Worm (Caenorhabditis elegans) whole organism, late embryonic: Measurements from ENCODE around the gene Y54G2A.45.

Experiments used
- C38D4.7 ChIP-seq: fragments of 200-800 bp; sonication (Bioruptor generic); optimal IDR thresholded peaks from 2 replicates; lab custom pipeline; 2018; ENCODE audit warnings: mild to moderate bottlenecking, missing genetic modification characterization, moderate library complexity, missing compliant biosample characterization
- F13H6.1 ChIP-seq: sonication (generic microtip); optimal IDR thresholded peaks from 2 replicates; lab custom pipeline; 2016; ENCODE audit warnings: missing genetic modification characterization, missing compliant biosample characterization
- K09A11.1 ChIP-seq: sonication (generic microtip); optimal IDR thresholded peaks from 2 replicates; lab custom pipeline; 2017; ENCODE audit warnings: antibody characterized with exemption, mild to moderate bottlenecking, missing genetic modification characterization, missing compliant biosample characterization; ENCODE audit not compliant: insufficient read depth
- Y22D7AL.16 ChIP-seq: sonication (generic microtip); optimal IDR thresholded peaks from 2 replicates; lab custom pipeline; 2016; ENCODE audit warnings: missing genetic modification characterization, missing compliant biosample characterization
- ahr-1 ChIP-seq: sonication (generic microtip); optimal IDR thresholded peaks from 2 replicates; lab custom pipeline; 2016; ENCODE audit warnings: missing genetic modification characterization, missing compliant biosample characterization
- ama-1 ChIP-seq: fragments of 150-350 bp; optimal IDR thresholded peaks from 2 replicates; lab custom pipeline; 2014
- ceh-14 ChIP-seq: sonication (generic microtip); optimal IDR thresholded peaks from 2 replicates; lab custom pipeline; 2016; ENCODE audit warnings: missing genotype, missing genetic modification characterization, missing compliant biosample characterization
- ceh-18 ChIP-seq: sonication (generic microtip); optimal IDR thresholded peaks from 2 replicates; lab custom pipeline; 2016; ENCODE audit warnings: missing genetic modification characterization, missing compliant biosample characterization
- ceh-19 ChIP-seq: fragments of 200-800 bp; sonication (Bioruptor generic); optimal IDR thresholded peaks from 2 replicates; lab custom pipeline; 2018; ENCODE audit warnings: mild to moderate bottlenecking, missing genetic modification characterization, missing compliant biosample characterization
- ceh-2 ChIP-seq: sonication (generic microtip); optimal IDR thresholded peaks from 2 replicates; lab custom pipeline; 2016; ENCODE audit warnings: missing genotype, missing genetic modification characterization, missing compliant biosample characterization
- ceh-30 ChIP-seq: fragments of 150-350 bp; optimal IDR thresholded peaks from 2 replicates; lab custom pipeline; 2014; ENCODE audit warnings: missing biosample characterization, missing genetic modification characterization
- ceh-31 ChIP-seq: sonication (generic microtip); optimal IDR thresholded peaks from 2 replicates; lab custom pipeline; 2016; ENCODE audit warnings: missing genetic modification characterization, missing compliant biosample characterization
- ceh-34 ChIP-seq: sonication (generic microtip); optimal IDR thresholded peaks from 2 replicates; lab custom pipeline; 2016; ENCODE audit warnings: mild to moderate bottlenecking, missing genetic modification characterization, missing compliant biosample characterization
- ceh-48 ChIP-seq: sonication (generic microtip); optimal IDR thresholded peaks from 2 replicates; lab custom pipeline; 2016; ENCODE audit warnings: missing genetic modification characterization, inconsistent platforms, missing compliant biosample characterization
- ceh-6 ChIP-seq: fragments of 200-800 bp; sonication (Bioruptor generic); optimal IDR thresholded peaks from 2 replicates; lab custom pipeline; 2018; ENCODE audit warnings: mild to moderate bottlenecking, missing genetic modification characterization, missing compliant biosample characterization
- ceh-9 ChIP-seq: sonication (generic microtip); optimal IDR thresholded peaks from 2 replicates; lab custom pipeline; 2016; ENCODE audit warnings: mild to moderate bottlenecking, missing genetic modification characterization, inconsistent platforms, missing compliant biosample characterization
- che-1 ChIP-seq: sonication (generic microtip); optimal IDR thresholded peaks from 2 replicates; lab custom pipeline; 2016; ENCODE audit warnings: mild to moderate bottlenecking, missing genetic modification characterization, missing compliant biosample characterization
- dmd-4 ChIP-seq: sonication (generic microtip); optimal IDR thresholded peaks from 2 replicates; lab custom pipeline; 2016; ENCODE audit warnings: borderline replicate concordance, missing genetic modification characterization, missing compliant biosample characterization
- dve-1 ChIP-seq: sonication (generic microtip); optimal IDR thresholded peaks from 2 replicates; lab custom pipeline; 2017; ENCODE audit warnings: antibody characterized with exemption, mild to moderate bottlenecking, missing genetic modification characterization, missing compliant biosample characterization
- ets-4 ChIP-seq: sonication (generic microtip); optimal IDR thresholded peaks from 2 replicates; lab custom pipeline; 2016; ENCODE audit warnings: missing genetic modification characterization, missing compliant biosample characterization
- fax-1 ChIP-seq: sonication (generic microtip); optimal IDR thresholded peaks from 2 replicates; lab custom pipeline; 2016; ENCODE audit warnings: missing genotype, missing genetic modification characterization, missing compliant biosample characterization
- fkh-6 ChIP-seq: sonication (generic microtip); optimal IDR thresholded peaks from 2 replicates; lab custom pipeline; 2016; ENCODE audit warnings: missing genetic modification characterization, missing compliant biosample characterization
- gmeb-2 ChIP-seq: sonication (generic microtip); optimal IDR thresholded peaks from 2 replicates; lab custom pipeline; 2016; ENCODE audit warnings: missing genetic modification characterization, inconsistent platforms, missing compliant biosample characterization
- hlh-13 ChIP-seq: fragments of 200-800 bp; sonication (Bioruptor generic); optimal IDR thresholded peaks from 2 replicates; lab custom pipeline; 2018; ENCODE audit warnings: mild to moderate bottlenecking, missing genetic modification characterization, missing compliant biosample characterization
- hlh-30 ChIP-seq: sonication (generic microtip); optimal IDR thresholded peaks from 2 replicates; lab custom pipeline; 2017; ENCODE audit warnings: antibody characterized with exemption, missing genetic modification characterization, missing compliant biosample characterization; ENCODE audit not compliant: insufficient read depth
- hlh-8 ChIP-seq: sonication (generic microtip); optimal IDR thresholded peaks from 2 replicates; lab custom pipeline; 2016; ENCODE audit warnings: missing genotype, missing genetic modification characterization, missing compliant biosample characterization
- lim-6 ChIP-seq: sonication (generic microtip); optimal IDR thresholded peaks from 2 replicates; lab custom pipeline; 2016; ENCODE audit warnings: missing genetic modification characterization, missing compliant biosample characterization
- lin-11 ChIP-seq: fragments of 200-800 bp; sonication (Bioruptor generic); optimal IDR thresholded peaks from 2 replicates; lab custom pipeline; 2018; ENCODE audit warnings: mild to moderate bottlenecking, missing genetic modification characterization, missing compliant biosample characterization
- madf-2 ChIP-seq: sonication (generic microtip); optimal IDR thresholded peaks from 2 replicates; lab custom pipeline; 2017; ENCODE audit warnings: missing genetic modification characterization, missing compliant biosample characterization
- mec-3 ChIP-seq: sonication (generic microtip); optimal IDR thresholded peaks from 2 replicates; lab custom pipeline; 2016; ENCODE audit warnings: borderline replicate concordance, missing genetic modification characterization, missing compliant biosample characterization
- nfya-1 ChIP-seq: sonication (generic microtip); optimal IDR thresholded peaks from 2 replicates; lab custom pipeline; 2017; ENCODE audit warnings: missing genetic modification characterization, mild to moderate bottlenecking, missing compliant biosample characterization, antibody characterized with exemption, moderate library complexity
- npax-4 ChIP-seq: sonication (generic microtip); optimal IDR thresholded peaks from 2 replicates; lab custom pipeline; 2016; ENCODE audit warnings: missing genetic modification characterization, missing compliant biosample characterization
- odd-2 ChIP-seq: sonication (generic microtip); optimal IDR thresholded peaks from 2 replicates; lab custom pipeline; 2017; ENCODE audit warnings: antibody characterized with exemption, mild to moderate bottlenecking, missing genetic modification characterization, missing compliant biosample characterization
- pag-3 ChIP-seq: sonication (generic microtip); optimal IDR thresholded peaks from 2 replicates; lab custom pipeline; 2016; ENCODE audit warnings: missing compliant biosample characterization, missing genetic modification characterization, borderline replicate concordance
- pat-9 ChIP-seq: fragments of 200-800 bp; sonication (Bioruptor generic); optimal IDR thresholded peaks from 2 replicates; lab custom pipeline; 2018; ENCODE audit warnings: mild to moderate bottlenecking, missing genetic modification characterization, moderate library complexity, missing compliant biosample characterization
- pax-1 ChIP-seq: fragments of 150-350 bp; optimal IDR thresholded peaks from 2 replicates; lab custom pipeline; 2014; ENCODE audit warnings: missing biosample characterization, missing genetic modification characterization
- pha-2 ChIP-seq: sonication (generic microtip); optimal IDR thresholded peaks from 2 replicates; lab custom pipeline; 2017; ENCODE audit warnings: mild to moderate bottlenecking, missing genetic modification characterization, missing compliant biosample characterization
- pqm-1 ChIP-seq: sonication (generic microtip); optimal IDR thresholded peaks from 2 replicates; lab custom pipeline; 2016; ENCODE audit warnings: missing genetic modification characterization, missing compliant biosample characterization
- pros-1 ChIP-seq: fragments of 150-350 bp; optimal IDR thresholded peaks from 2 replicates; lab custom pipeline; 2014; ENCODE audit warnings: missing biosample characterization, missing genetic modification reagents, missing genetic modification characterization
- ref-2 ChIP-seq: sonication (generic microtip); optimal IDR thresholded peaks from 2 replicates; lab custom pipeline; 2016; ENCODE audit warnings: missing genetic modification characterization, missing compliant biosample characterization
- rnt-1 ChIP-seq: sonication (generic microtip); optimal IDR thresholded peaks from 2 replicates; lab custom pipeline; 2016; ENCODE audit warnings: missing genetic modification characterization, missing compliant biosample characterization
- sox-4 ChIP-seq: sonication (generic microtip); optimal IDR thresholded peaks from 2 replicates; lab custom pipeline; 2017; ENCODE audit warnings: mild to moderate bottlenecking, missing genetic modification characterization, inconsistent platforms, missing compliant biosample characterization
- tbx-2 ChIP-seq: sonication (generic microtip); optimal IDR thresholded peaks from 2 replicates; lab custom pipeline; 2016; ENCODE audit warnings: missing genetic modification characterization, missing compliant biosample characterization
- tbx-7 ChIP-seq: sonication (generic microtip); optimal IDR thresholded peaks from 2 replicates; lab custom pipeline; 2016; ENCODE audit warnings: missing genotype, missing genetic modification characterization, missing compliant biosample characterization
- ttx-3 ChIP-seq: sonication (generic microtip); optimal IDR thresholded peaks from 2 replicates; lab custom pipeline; 2016; ENCODE audit warnings: missing genetic modification reagents, missing genetic modification characterization, missing compliant biosample characterization
- unc-42 ChIP-seq: sonication (generic microtip); optimal IDR thresholded peaks from 2 replicates; lab custom pipeline; 2016; ENCODE audit warnings: missing genotype, missing genetic modification characterization, missing compliant biosample characterization
- unc-55 ChIP-seq: sonication (generic microtip); optimal IDR thresholded peaks from 2 replicates; lab custom pipeline; 2017; ENCODE audit warnings: missing biosample characterization, missing genetic modification reagents, missing genetic modification characterization
- ztf-16 ChIP-seq: sonication (generic microtip); optimal IDR thresholded peaks from 2 replicates; lab custom pipeline; 2017; ENCODE audit warnings: missing genetic modification characterization, missing compliant biosample characterization

Gene Y54G2A.45

DNA sequence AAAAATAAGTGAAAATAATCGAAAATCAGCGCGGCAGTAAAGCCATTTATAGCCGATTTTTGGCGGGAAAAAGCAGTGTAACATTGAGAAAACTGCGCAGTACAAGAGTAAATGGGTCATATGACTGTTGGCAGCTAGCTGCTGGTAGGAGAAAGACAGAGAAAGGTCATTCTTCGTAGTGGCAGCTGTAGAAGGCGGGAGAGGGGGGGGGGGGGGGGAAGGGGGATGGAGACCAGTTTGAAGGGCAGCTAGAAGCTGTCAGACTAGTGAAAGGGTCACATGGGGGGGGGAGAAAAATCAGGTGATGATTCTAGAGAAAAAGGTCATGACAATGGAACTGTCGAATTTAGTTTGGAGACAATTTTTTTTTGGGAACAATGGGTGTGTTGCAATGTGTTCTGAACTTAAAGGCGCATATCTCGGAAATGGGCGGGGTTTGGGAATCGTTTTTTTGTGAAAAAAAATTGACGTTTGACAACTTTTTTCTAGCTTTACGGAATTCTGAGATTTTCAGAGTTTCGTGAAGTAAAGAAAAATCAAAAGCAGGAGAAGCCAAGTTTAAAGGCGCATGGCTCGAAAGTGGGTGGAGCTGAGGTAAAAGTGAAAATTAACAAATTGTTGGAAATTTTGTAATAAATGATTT is 33.3 kb upstream of the Y54G2A.45 start:
- no peak for TF ChIP-seq ceh-6 (GFP tag; lab: Kevin White, UChicago)
- no peak for TF ChIP-seq ceh-19 (GFP tag; lab: Kevin White, UChicago)
- TF ChIP-seq ceh-48 (tag; lab: Kevin White, UChicago): no peak
- no peak for TF ChIP-seq hlh-8 (tag; lab: Kevin White, UChicago)
- peak; percentile 58 for TF ChIP-seq hlh-30 (tag; lab: Kevin White, UChicago)
- TF ChIP-seq pat-9: no peak
- TF ChIP-seq hlh-13: no peak
- TF ChIP-seq unc-55 (GFP tag; lab: Kevin White, UChicago): no peak
- TF ChIP-seq, all 69 proteins: peak for 1

DNA sequence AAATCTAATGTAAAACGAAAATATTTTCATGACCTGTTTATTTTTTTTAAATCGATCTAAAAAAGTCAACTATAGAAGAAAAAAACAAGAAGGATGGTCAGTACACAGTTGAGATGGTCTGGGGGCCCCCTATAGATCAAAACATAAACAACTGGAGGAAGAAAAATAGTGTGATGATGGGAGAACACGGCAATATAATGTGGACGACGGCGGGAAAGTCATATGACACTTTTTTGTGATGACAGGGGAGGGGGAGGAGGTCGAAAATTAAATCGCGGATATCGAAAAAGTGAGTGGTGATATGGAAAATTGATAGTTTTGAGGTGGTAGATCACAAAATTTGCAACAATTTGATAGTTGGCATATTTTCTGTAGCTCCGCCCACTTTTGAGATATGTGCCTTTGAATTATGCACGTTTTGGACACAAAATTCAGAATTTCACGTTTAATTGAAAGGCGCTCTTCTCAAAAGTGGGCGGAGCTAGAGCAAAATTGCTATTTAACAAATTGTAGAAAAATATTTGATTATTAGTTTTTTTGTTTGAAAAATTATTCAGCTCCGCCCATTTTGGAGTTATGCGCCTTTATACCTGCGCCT is 32.2 kb upstream of the Y54G2A.45 start:
- no peak for TF ChIP-seq fax-1 (tag; lab: Kevin White, UChicago)
- peak; percentile 69 for TF ChIP-seq hlh-30 (tag; lab: Kevin White, UChicago)

DNA sequence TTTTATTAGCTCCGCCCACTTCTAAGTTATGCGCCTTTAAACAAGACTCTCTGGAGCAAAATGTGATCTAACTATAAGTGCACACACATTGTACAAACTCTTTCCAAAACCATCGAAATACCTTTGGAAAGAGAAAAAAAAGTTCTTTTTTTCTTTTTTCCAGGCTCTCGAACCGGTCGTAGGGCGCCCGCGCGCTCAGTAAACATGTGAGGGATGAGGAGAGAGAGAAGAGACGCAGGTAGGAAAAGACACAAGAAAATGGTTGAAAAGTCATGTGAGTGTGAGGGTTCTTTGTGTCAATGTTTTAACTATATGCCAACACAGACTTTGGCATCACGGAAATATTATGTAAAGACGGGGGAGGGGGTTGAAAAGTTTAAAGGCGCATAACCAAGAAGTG is 31.2 kb upstream of the Y54G2A.45 start:
- no peak for TF ChIP-seq pax-1
- no peak for TF ChIP-seq unc-55 (GFP tag; lab: Kevin White, UChicago)
- no peak for TF ChIP-seq ahr-1
- peak; percentile 13 for TF ChIP-seq F13H6.1 (tag; lab: Kevin White, UChicago)
- TF ChIP-seq C38D4.7 (GFP tag; lab: Kevin White, UChicago): no peak
- no peak for TF ChIP-seq lin-11 (tag; lab: Kevin White, UChicago)
- no peak for TF ChIP-seq tbx-7 (tag; lab: Kevin White, UChicago)
- TF ChIP-seq Y22D7AL.16 (tag; lab: Kevin White, UChicago): no peak
- TF ChIP-seq lim-6 (tag; lab: Kevin White, UChicago): no peak
- no peak for TF ChIP-seq dve-1 (tag; lab: Kevin White, UChicago)
- TF ChIP-seq ets-4 (tag; lab: Kevin White, UChicago): peak; percentile 12
- TF ChIP-seq ceh-9: no peak
- TF ChIP-seq sox-4 (tag; lab: Kevin White, UChicago): no peak
- no peak for TF ChIP-seq unc-42 (tag; lab: Kevin White, UChicago)
- TF ChIP-seq hlh-8 (tag; lab: Kevin White, UChicago): no peak
- no peak for TF ChIP-seq ceh-34 (tag; lab: Kevin White, UChicago)
- no peak for TF ChIP-seq rnt-1
- no peak for TF ChIP-seq dmd-4 (tag; lab: Kevin White, UChicago)
- TF ChIP-seq tbx-2 (tag; lab: Kevin White, UChicago): no peak
- no peak for TF ChIP-seq K09A11.1
- TF ChIP-seq odd-2 (tag; lab: Kevin White, UChicago): no peak
- TF ChIP-seq ceh-2 (tag; lab: Kevin White, UChicago): no peak
- no peak for TF ChIP-seq pha-2
- peak; percentile 62 for TF ChIP-seq ceh-18 (tag; lab: Kevin White, UChicago)
- no peak for TF ChIP-seq ceh-14 (tag; lab: Kevin White, UChicago)
- no peak for TF ChIP-seq che-1 (tag; lab: Kevin White, UChicago)
- no peak for TF ChIP-seq ztf-16 (tag; lab: Kevin White, UChicago)
- TF ChIP-seq fkh-6 (tag; lab: Kevin White, UChicago): no peak
- no peak for TF ChIP-seq ref-2 (tag; lab: Kevin White, UChicago)
- no peak for TF ChIP-seq mec-3 (tag; lab: Kevin White, UChicago)
- no peak for TF ChIP-seq ttx-3 (tag; lab: Kevin White, UChicago)
- no peak for TF ChIP-seq npax-4 (tag; lab: Kevin White, UChicago)
- TF ChIP-seq pros-1: no peak
- TF ChIP-seq pag-3 (tag; lab: Kevin White, UChicago): no peak
- TF ChIP-seq hlh-30 (tag; lab: Kevin White, UChicago): peak; percentile 91
- peak; percentile 60 for TF ChIP-seq ceh-31 (tag; lab: Kevin White, UChicago)
- TF ChIP-seq nfya-1 (tag; lab: Kevin White, UChicago): peak; percentile 30
- TF ChIP-seq gmeb-2 (tag; lab: Kevin White, UChicago): no peak
- no peak for TF ChIP-seq ceh-30 (tag; lab: Kevin White, UChicago)
- no peak for TF ChIP-seq ama-1 (lab: Kevin White, UChicago)
- no peak for TF ChIP-seq madf-2 (tag; lab: Kevin White, UChicago)
- TF ChIP-seq pqm-1 (tag; lab: Kevin White, UChicago): no peak
